Fruit fly (Drosophila melanogaster) whole organism, pupa: ENCODE results near the gene CG9372.
A peak's percentile ranks its signal among the peaks of the same experiment; 100 is the strongest.

Experiments
- CG12605 ChIP-seq: fragments of 200-800 bp; sonication (Bioruptor generic); IDR thresholded peaks from 2 replicates; pipeline ENCODE4 v1.3.6; 2022; ENCODE audit warnings: missing biosample characterization, missing genetic modification characterization
- CG13204 ChIP-seq: fragments of 200-800 bp; sonication (Bioruptor generic); optimal IDR thresholded peaks from 2 replicates; lab custom pipeline; 2018; ENCODE audit warnings: missing biosample characterization, mild to moderate bottlenecking, missing genetic modification characterization, moderate library complexity
- CG15710 ChIP-seq: fragments of 200-800 bp; sonication (Bioruptor generic); optimal IDR thresholded peaks from 2 replicates; lab custom pipeline; 2018; ENCODE audit warnings: missing biosample characterization, mild to moderate bottlenecking, missing genetic modification characterization, moderate library complexity
- CG17806 ChIP-seq: fragments of 200-800 bp; sonication (Bioruptor generic); optimal IDR thresholded peaks from 2 replicates; lab custom pipeline; 2018; ENCODE audit warnings: missing biosample characterization, mild to moderate bottlenecking, missing genetic modification characterization, moderate library complexity
- CG34367 ChIP-seq: fragments of 200-800 bp; sonication (Bioruptor generic); optimal IDR thresholded peaks from 2 replicates; lab custom pipeline; 2018; ENCODE audit warnings: missing biosample characterization, mild to moderate bottlenecking, missing genetic modification characterization
- CG4496 ChIP-seq: fragments of 200-800 bp; sonication (Bioruptor generic); IDR thresholded peaks from 3 replicates; pipeline ENCODE4 v1.3.6; 2022; ENCODE audit warnings: missing biosample characterization, missing genetic modification characterization
- CG8159 ChIP-seq: fragments of 200-800 bp; sonication (Bioruptor generic); optimal IDR thresholded peaks from 3 replicates; lab custom pipeline; 2018; ENCODE audit warnings: missing biosample characterization, mild to moderate bottlenecking, missing genetic modification characterization, moderate library complexity
- CG8301 ChIP-seq: fragments of 200-800 bp; sonication (Bioruptor generic); optimal IDR thresholded peaks from 2 replicates; lab custom pipeline; 2018; ENCODE audit warnings: missing biosample characterization, mild to moderate bottlenecking, missing genetic modification characterization
- D1 ChIP-seq: fragments of 200-800 bp; sonication (Bioruptor generic); optimal IDR thresholded peaks from 2 replicates; lab custom pipeline; 2018; ENCODE audit warnings: missing biosample characterization, mild to moderate bottlenecking, missing genetic modification characterization, moderate library complexity
- Ets98B ChIP-seq: fragments of 200-800 bp; sonication (Bioruptor generic); IDR thresholded peaks from 2 replicates; pipeline ENCODE4 v1.3.6; 2022; ENCODE audit warnings: missing biosample characterization, missing genetic modification characterization
- Pif1A ChIP-seq: fragments of 200-800 bp; sonication (Bioruptor generic); optimal IDR thresholded peaks from 3 replicates; lab custom pipeline; 2016; ENCODE audit warnings: missing biosample characterization, missing genetic modification characterization
- Pif1B ChIP-seq: fragments of 200-800 bp; sonication (Bioruptor generic); optimal IDR thresholded peaks from 3 replicates; lab custom pipeline; 2016; ENCODE audit warnings: missing biosample characterization, missing genetic modification characterization
- Snoo ChIP-seq: fragments of 200-800 bp; sonication (Bioruptor generic); optimal IDR thresholded peaks from 3 replicates; lab custom pipeline; 2017; ENCODE audit warnings: missing biosample characterization, mild to moderate bottlenecking, missing genetic modification characterization, inconsistent platforms
- gl ChIP-seq: fragments of 200-800 bp; sonication (Bioruptor generic); optimal IDR thresholded peaks from 2 replicates; lab custom pipeline; 2018; ENCODE audit warnings: missing biosample characterization, mild to moderate bottlenecking, missing genetic modification characterization

DNA sequence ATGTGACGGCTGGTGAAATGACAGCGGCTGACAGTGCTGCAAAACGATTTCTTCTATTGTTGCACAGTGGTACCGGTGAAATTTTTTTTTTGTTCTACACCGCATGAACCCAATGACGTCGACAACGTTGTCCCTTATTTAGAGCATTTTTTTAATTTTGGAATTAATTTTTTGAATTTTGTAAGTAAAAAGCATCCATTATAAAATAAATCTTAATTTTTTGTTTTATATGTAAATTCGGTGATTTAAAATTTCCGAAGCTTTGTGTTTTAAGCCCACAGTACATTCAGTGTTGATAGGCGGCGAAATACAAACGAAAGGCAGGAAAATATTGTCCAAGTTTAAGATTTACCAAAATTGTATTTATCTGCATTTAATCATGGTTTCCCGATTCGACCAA lies 6.2 kb downstream of the CG9372 start, which contains the start of the genes Lon and PIG-F:
- TF ChIP-seq Pif1B (GFP tag; lab: Kevin White, UChicago) (peak; percentile 99), Snoo (peak; percentile 99), gl (tag; lab: Kevin White, UChicago) (peak; percentile 94), CG15710 (peak; percentile 99), CG4496 (GFP tag; lab: Robert Waterston, UW) (peak; percentile 98), CG17806 (peak; percentile 99), CG13204 (GFP tag; lab: Kevin White, UChicago) (no peak), CG8159 (tag; lab: Kevin White, UChicago) (peak; percentile 99), CG8301 (tag; lab: Kevin White, UChicago) (peak; percentile 97), Ets98B (peak; percentile 96), Pif1A (GFP tag; lab: Kevin White, UChicago) (peak; percentile 99), D1 (tag; lab: Kevin White, UChicago) (no peak), CG12605 (no peak; the same call in none of the 2 replicates), CG34367 (peak; percentile 96)
